Worm (Caenorhabditis elegans) whole organism, mixed stage, embryonic: ENCODE measurements around the gene msp-36.

Source experiments
- mab-5 ChIP-seq: fragments of 150-350 bp; optimal IDR thresholded peaks from 2 replicates; lab custom pipeline; 2014; ENCODE audit warnings: missing biosample characterization, missing genetic modification characterization
- nhr-76 ChIP-seq: sonication (generic microtip); optimal IDR thresholded peaks from 2 replicates; lab custom pipeline; 2017; ENCODE audit warnings: missing biosample characterization, missing genetic modification characterization
- unc-120 ChIP-seq: sonication (generic microtip); optimal IDR thresholded peaks from 2 replicates; lab custom pipeline; 2017; ENCODE audit warnings: missing genetic modification characterization, missing compliant biosample characterization; ENCODE audit not compliant: poor library complexity, severe bottlenecking
- ztf-11 ChIP-seq: fragments of 150-350 bp; optimal IDR thresholded peaks from 2 replicates; lab custom pipeline; 2014; ENCODE audit warnings: missing biosample characterization, missing genetic modification characterization

- no peak for TF ChIP-seq nhr-76
- no peak for TF ChIP-seq ztf-11 (tag; lab: Kevin White, UChicago)
- TF ChIP-seq mab-5 (tag; lab: Kevin White, UChicago), result no peak
- peak; percentile 74 for TF ChIP-seq unc-120 (tag; lab: Kevin White, UChicago)
These were observed 33.7 kb downstream of the msp-36 start, which contains the start of the genes gtbp-1 and K08F4.3 for ce11 chrIV:10128906-10129386.
